Fruit fly (Drosophila melanogaster) Kc167 (cell line): Measurements from ENCODE around the gene CG15404.

Experiments used
- Myc ChIP-seq: fragments of >200 bp; optimal IDR thresholded peaks from 2 replicates; lab custom pipeline; 2017; ENCODE audit warnings: missing external identifiers
- psq ChIP-seq: fragments of >200 bp; optimal IDR thresholded peaks from 2 replicates; lab custom pipeline; 2017; ENCODE audit warnings: missing external identifiers

- no peak for TF ChIP-seq Myc (lab: Kevin White, UChicago)
- TF ChIP-seq psq (lab: Kevin White, UChicago): no peak
Observed at dm6 chr2L:3199556-3199955, 25.8 kb downstream of the CG15404 start.
